Worm (Caenorhabditis elegans): Measurements from ENCODE around the gene Y51H7C.3.

Gene Y51H7C.3

ce11 chrII:1481660-1482059 lies 43.4 kb downstream of the Y51H7C.3 start:
- no peak for TF ChIP-seq W03F9.2 (tag; optimal IDR thresholded peaks at IDR 0.05)
- no peak for TF ChIP-seq dao-5 (tag; optimal IDR thresholded peaks at IDR 0.05)
- no peak for TF ChIP-seq him-1 (tag; optimal IDR thresholded peaks at IDR 0.05)

- TF ChIP-seq W03F9.2 (tag; optimal IDR thresholded peaks at IDR 0.05) (no peak), him-1 (tag; optimal IDR thresholded peaks at IDR 0.05) (no peak), dao-5 (tag; optimal IDR thresholded peaks at IDR 0.05) (no peak)
Measured at ce11 chrII:1482419-1482818, 44.1 kb downstream of the Y51H7C.3 start.

Measured in whole organism, L4/young adult.